Fruit fly (Drosophila melanogaster): ENCODE results near the gene CG33281.

Gene CG33281

DNA sequence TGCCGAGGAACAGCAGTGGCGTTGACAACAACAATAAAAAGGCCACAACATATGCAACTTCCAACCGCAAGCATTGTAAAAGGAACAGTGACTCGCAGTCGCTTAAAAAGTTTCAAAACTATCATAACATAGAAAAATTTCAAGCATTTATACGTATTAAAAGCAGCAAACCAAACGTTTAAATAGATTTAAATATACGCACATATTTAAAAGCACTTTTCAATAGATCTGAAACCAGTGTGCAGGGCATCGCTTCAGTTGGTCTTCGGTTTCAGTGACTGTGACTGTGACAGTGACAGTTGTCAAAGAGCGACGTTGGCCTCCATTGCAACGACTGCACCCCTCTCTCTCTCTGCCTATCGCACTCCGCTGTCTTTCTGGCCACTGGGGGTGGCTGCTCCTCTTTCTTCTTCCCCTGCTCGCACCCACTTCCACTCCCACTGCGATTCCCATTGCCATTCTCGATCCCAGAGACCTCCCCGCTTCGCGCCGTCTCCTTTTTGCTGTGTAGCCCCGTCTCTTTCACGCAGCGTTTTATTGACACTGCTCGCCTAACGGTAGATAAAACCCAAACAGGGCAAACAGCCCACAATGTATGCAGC is 24.2 kb downstream of the CG33281 start:
- TF ChIP-seq CTCF (optimal IDR thresholded peaks at IDR 0.05) (no peak), CG8478 (optimal IDR thresholded peaks at IDR 0.05) (no peak)

dm6 chr2L:3351575-3352219 is 27.7 kb downstream of the CG33281 start:
- TF ChIP-seq CG8478 (optimal IDR thresholded peaks at IDR 0.05): no peak
- TF ChIP-seq CTCF (optimal IDR thresholded peaks at IDR 0.05): no peak

- no peak for TF ChIP-seq CG8478 (optimal IDR thresholded peaks at IDR 0.05)
- TF ChIP-seq CTCF (optimal IDR thresholded peaks at IDR 0.05): no peak
Measured at dm6 chr2L:3352927-3353326, 28.9 kb downstream of the CG33281 start.

DNA sequence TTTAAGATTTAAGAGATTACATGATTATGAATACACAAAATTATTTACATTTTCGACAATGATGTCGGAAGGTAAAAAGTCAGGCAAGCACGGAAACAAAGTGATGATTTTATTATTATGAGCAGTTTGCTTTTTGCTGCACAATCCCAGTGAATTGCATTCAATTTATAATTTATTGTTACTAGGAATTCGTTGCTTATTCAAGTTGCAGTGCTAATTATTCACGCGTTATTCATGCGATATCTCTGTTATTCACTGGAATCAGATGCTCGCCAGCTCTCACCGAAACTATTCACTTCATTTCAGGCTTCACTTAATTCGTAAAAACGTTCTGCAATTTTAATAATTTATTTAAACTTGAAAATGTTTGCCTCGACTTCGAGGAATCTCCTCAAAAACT is 29.8 kb downstream of the CG33281 start:
- TF ChIP-seq CTCF (optimal IDR thresholded peaks at IDR 0.05) (no peak), CG8478 (optimal IDR thresholded peaks at IDR 0.05) (no peak)

DNA sequence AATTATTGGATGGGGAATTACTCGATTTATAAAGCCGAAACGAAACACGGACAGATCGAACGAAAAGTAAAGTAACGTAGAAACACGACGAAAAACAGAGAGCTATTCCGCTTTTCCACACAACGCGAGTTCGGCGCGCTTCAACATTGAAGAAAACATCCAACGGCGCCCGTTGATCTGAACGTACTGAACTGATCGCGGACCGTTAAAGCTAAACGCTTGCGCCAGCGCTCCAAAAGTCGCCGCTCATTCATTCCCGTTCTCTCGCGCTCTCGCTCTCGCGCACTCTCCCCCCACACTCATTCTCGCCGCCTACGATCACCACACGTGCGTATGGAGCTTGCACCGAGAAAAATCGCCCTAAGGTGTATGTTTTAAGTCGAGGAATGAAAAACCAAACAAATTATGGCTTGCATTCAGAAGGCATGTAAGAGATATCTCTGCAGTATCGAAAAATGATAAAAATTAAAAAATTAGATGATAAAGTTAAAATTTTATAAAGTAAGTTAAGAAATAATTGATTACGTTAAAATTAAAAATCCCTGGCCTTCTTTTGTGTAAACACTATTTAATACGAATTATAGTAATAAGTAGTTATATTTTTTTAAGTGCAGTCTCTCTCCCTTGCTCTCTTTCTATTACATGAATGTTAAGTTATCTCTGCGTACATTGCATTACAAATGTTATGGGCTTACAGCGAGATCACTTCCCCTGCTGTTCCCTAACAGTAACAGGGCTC is 30.8 kb downstream of the CG33281 start, which contains the start of gene E23:
Gene E23, minus strand, starts transcription at position 188 of the 739 bp plus-strand sequence.
- no peak for TF ChIP-seq CG8478 (optimal IDR thresholded peaks at IDR 0.05)

dm6 chr2L:3355791-3356190 is 31.8 kb downstream of the CG33281 start:
- TF ChIP-seq CTCF (optimal IDR thresholded peaks at IDR 0.05) (no peak), CG8478 (optimal IDR thresholded peaks at IDR 0.05) (no peak)

dm6 chr2L:3356193-3356645 is 32.2 kb downstream of the CG33281 start:
- TF ChIP-seq CTCF (optimal IDR thresholded peaks at IDR 0.05): no peak
- TF ChIP-seq CG8478 (optimal IDR thresholded peaks at IDR 0.05): no peak

dm6 chr2L:3356790-3357696 is 33.0 kb downstream of the CG33281 start, which contains the start of gene CG8838:
CG8838 (plus strand) TSS chr2L:3357646.
- TF ChIP-seq CG8478 (optimal IDR thresholded peaks at IDR 0.05) (no peak), CTCF (optimal IDR thresholded peaks at IDR 0.05) (no peak)

- no peak for TF ChIP-seq CG8478 (optimal IDR thresholded peaks at IDR 0.05)
- no peak for TF ChIP-seq CTCF (optimal IDR thresholded peaks at IDR 0.05)
Measured at dm6 chr2L:3361821-3362220, 37.8 kb downstream of the CG33281 start.

DNA sequence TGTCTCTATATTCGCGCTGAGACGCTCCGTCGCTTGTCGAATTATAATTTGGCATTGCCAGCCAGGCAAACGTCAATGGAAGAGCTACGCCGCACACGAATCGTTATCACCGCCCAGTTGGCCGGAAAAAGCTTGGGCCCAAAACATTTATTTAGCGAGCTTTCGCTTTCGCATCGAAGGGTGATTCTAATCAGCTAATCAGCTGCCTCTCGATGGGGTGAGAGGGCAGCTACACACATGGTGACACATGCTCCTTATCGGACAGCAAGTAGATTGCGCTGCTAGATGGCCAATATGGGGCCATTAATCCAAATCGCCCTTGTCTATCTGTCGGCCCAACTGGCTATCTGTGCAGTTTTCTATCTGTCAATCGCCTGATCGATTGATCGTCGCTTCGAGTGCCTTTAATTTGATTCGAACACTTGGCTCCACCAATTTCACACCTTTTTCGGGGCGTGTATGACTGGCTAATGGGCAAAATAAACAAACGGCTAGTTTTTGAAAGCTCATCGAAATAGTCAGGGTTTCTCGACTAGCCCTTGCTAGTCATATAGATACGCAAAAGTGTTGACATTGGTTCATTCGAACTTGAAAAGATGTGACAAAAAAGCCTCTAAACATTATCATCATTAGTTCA is 42.1 kb downstream of the CG33281 start:
- no peak for TF ChIP-seq CG8478 (optimal IDR thresholded peaks at IDR 0.05)
- TF ChIP-seq CTCF (optimal IDR thresholded peaks at IDR 0.05): no peak

dm6 chr2L:3368425-3368824 is 44.4 kb downstream of the CG33281 start:
- no peak for TF ChIP-seq CTCF (optimal IDR thresholded peaks at IDR 0.05)

- TF ChIP-seq CG8478 (optimal IDR thresholded peaks at IDR 0.05): no peak
- no peak for TF ChIP-seq CTCF (optimal IDR thresholded peaks at IDR 0.05)
Measured at dm6 chr2L:3369083-3369653, 45.1 kb downstream of the CG33281 start.

dm6 chr2L:3369822-3370221 is 45.8 kb downstream of the CG33281 start:
- no peak for TF ChIP-seq CTCF (optimal IDR thresholded peaks at IDR 0.05)

dm6 chr2L:3370920-3371319 is 46.9 kb downstream of the CG33281 start:
- TF ChIP-seq CTCF (optimal IDR thresholded peaks at IDR 0.05) (no peak), CG8478 (optimal IDR thresholded peaks at IDR 0.05) (no peak)
